Worm (Caenorhabditis elegans) whole organism, mixed stage, embryonic: ENCODE measurements around the gene D2045.8.

Experiments used
- flh-1 ChIP-seq: fragments of 200-800 bp; sonication (Bioruptor generic); optimal IDR thresholded peaks from 2 replicates; lab custom pipeline; 2018; ENCODE audit warnings: mild to moderate bottlenecking, missing genetic modification characterization, moderate library complexity, missing compliant biosample characterization
- mep-1 ChIP-seq: fragments of 150-350 bp; optimal IDR thresholded peaks from 2 replicates; lab custom pipeline; 2017; ENCODE audit warnings: missing biosample characterization, missing genetic modification reagents, missing genetic modification characterization, inconsistent platforms

DNA sequence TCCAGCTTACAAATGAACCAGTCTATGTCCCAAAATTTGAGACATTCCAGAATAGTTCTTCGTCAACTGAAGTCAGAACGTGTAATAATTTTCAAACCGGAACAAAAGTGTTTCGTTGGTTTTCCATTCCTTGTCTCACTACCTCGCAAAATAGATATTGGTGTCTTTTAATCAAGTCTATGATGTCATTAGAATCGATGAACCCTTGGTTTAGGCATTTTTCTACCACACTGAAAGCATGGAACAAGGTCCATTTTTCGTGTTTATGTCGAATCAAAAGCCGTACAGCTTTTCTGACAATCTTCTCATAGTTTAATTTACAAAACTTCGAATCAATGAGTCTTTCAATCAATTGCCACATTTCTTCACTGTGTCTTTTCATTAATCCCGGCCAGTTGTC, 35.4 kb upstream of the D2045.8 start, which contains the start of gene H04D03.7:
- TF ChIP-seq mep-1 (tag; lab: Kevin White, UChicago): no peak
- TF ChIP-seq flh-1 (GFP tag; lab: Kevin White, UChicago): no peak
